Fruit fly (Drosophila melanogaster): ENCODE measurements around the gene Sh.

Gene Sh

DNA sequence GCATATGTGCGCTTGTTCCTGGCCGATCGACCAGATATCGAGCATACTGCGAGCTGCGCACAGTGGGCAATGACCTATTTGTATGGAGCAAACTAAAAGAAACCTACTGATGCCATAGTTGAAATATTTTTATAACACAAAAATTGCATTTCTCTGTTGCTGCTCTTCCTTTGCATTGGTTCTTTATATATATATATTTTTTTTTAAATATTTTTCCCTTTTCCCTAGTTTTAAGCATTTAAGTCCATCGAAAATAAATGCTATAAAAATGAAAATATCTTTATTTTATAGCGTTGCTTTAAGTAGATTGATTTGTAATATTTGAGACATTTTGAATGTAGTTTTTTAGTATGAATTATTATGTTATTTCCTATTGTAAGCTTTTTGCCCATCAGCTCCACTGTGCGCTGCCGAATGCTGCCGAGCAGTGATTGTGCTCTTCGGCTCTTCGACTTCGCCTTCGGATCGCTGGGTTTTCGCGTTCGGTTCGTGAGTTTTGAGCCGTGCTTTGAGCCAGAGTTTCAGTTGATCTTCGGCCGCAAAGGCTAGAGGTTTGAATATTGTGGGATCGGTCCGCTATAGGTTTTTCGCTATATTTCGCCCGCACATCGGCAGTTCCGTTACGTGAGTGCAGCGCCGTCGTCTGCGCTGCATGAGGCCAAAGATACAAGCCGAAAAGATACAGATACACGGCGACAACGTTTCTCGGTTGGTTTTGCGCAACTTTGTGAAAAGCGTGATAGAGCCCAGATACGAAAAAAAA lies 151.9 kb downstream of the Sh start, which contains the start of gene CG6847 (continued):
- peak; percentile 27 for TF ChIP-seq tx (GFP tag; optimal IDR thresholded peaks at IDR 0.05)
- peak; percentile 31 for TF ChIP-seq CG14710 (tag; optimal IDR thresholded peaks at IDR 0.05)
- peak; percentile 91 for TF ChIP-seq gem (tag; optimal IDR thresholded peaks at IDR 0.05)
- peak; percentile 51 for TF ChIP-seq sd (tag; optimal IDR thresholded peaks at IDR 0.05)
- TF ChIP-seq Drgx (GFP tag; IDR thresholded peaks at IDR 0.05), result peak; percentile 39
- peak; percentile 28 for TF ChIP-seq CG30020 (tag; optimal IDR thresholded peaks at IDR 0.05)

DNA sequence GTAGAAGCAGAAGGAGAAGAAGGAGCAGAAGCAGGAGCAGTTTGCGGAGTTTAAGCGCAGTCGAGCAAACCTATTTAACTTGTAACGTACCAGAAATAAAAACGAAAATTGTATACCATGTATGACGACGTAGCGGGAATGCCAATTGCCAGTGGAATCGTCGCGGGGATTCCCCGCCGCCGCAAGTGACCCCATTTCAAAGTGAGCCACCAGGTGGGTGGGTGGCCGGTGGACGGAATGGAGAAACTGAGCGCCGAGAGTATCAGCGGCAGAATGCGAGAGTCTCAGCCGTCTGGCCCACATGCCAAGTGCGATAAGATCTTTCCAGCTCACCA lies 152.5 kb downstream of the Sh start:
- TF ChIP-seq GATAe (GFP tag; conservative IDR thresholded peaks at IDR 0.05), result no peak
- no peak for TF ChIP-seq CrebB (tag; optimal IDR thresholded peaks at IDR 0.05)
- no peak for TF ChIP-seq kah (GFP tag; optimal IDR thresholded peaks at IDR 0.05)
- no peak for TF ChIP-seq zf30C (GFP tag; optimal IDR thresholded peaks at IDR 0.05)
- peak; percentile 73 for TF ChIP-seq grn (GFP tag; optimal IDR thresholded peaks at IDR 0.05)
- no peak for TF ChIP-seq ATbp (GFP tag; optimal IDR thresholded peaks at IDR 0.05)
- no peak for TF ChIP-seq exex (tag; optimal IDR thresholded peaks at IDR 0.05)
- TF ChIP-seq CG16815 (GFP tag; optimal IDR thresholded peaks at IDR 0.05), result no peak
- no peak for TF ChIP-seq wek (GFP tag; optimal IDR thresholded peaks at IDR 0.05)
- TF ChIP-seq Fer3 (tag; optimal IDR thresholded peaks at IDR 0.05), result no peak
- TF ChIP-seq CG16863 (GFP tag; optimal IDR thresholded peaks at IDR 0.05), result no peak
- no peak for TF ChIP-seq lola (GFP tag; optimal IDR thresholded peaks at IDR 0.05)
- TF ChIP-seq Lhr (GFP tag; optimal IDR thresholded peaks at IDR 0.05), result no peak
- no peak for TF ChIP-seq CG7786 (GFP tag; optimal IDR thresholded peaks at IDR 0.05)
- TF ChIP-seq CG1603 (tag; optimal IDR thresholded peaks at IDR 0.05), result no peak
- TF ChIP-seq CG12391 (tag; optimal IDR thresholded peaks at IDR 0.05), result no peak
- TF ChIP-seq CG10321 (GFP tag; IDR thresholded peaks at IDR 0.05), result 0 out of 2 replicates have a peak, but pooled peaks have one; percentile 12
- no peak for TF ChIP-seq CG8944 (GFP tag; optimal IDR thresholded peaks at IDR 0.05)
- no peak for TF ChIP-seq ssp (GFP tag; IDR thresholded peaks at IDR 0.05)
- 0 out of 2 replicates have a peak, but pooled peaks have one; percentile 22 for TF ChIP-seq crol (GFP tag; IDR thresholded peaks at IDR 0.05)
- TF ChIP-seq CG9609 (GFP tag; optimal IDR thresholded peaks at IDR 0.05), result no peak
- no peak for TF ChIP-seq Mrtf (GFP tag; IDR thresholded peaks at IDR 0.05)
- TF ChIP-seq chm (GFP tag; IDR thresholded peaks at IDR 0.05), result no peak
- TF ChIP-seq CG11247 (GFP tag; IDR thresholded peaks at IDR 0.05), result no peak
- no peak for TF ChIP-seq fd96Cb (tag; optimal IDR thresholded peaks at IDR 0.05)
- no peak for TF ChIP-seq CG11093 (GFP tag; IDR thresholded peaks at IDR 0.05)
- TF ChIP-seq gcm2 (GFP tag; optimal IDR thresholded peaks at IDR 0.05), result no peak
- no peak for TF ChIP-seq Camta (GFP tag; optimal IDR thresholded peaks at IDR 0.05)
- no peak for TF ChIP-seq CG17361 (GFP tag; IDR thresholded peaks at IDR 0.05)
- peak; percentile 71 for TF ChIP-seq CG12769 (tag; optimal IDR thresholded peaks at IDR 0.05)
- TF ChIP-seq run (tag; optimal IDR thresholded peaks at IDR 0.05), result no peak
- TF ChIP-seq CG6272 (GFP tag; IDR thresholded peaks at IDR 0.05), result no peak
- TF ChIP-seq usp (GFP tag; optimal IDR thresholded peaks at IDR 0.05), result no peak

Data from whole organism, embryonic.